Fruit fly (Drosophila melanogaster) S2 (cell line): ENCODE measurements around the gene CG13023.

Experiments
- CG8478 ChIP-seq: fragments of >200 bp; optimal IDR thresholded peaks from 2 replicates; lab custom pipeline; 2018
- CTCF ChIP-seq, 2 experiments: fragments of >200 bp; optimal IDR thresholded peaks; 2 replicates each; lab custom pipeline; 2018

DNA sequence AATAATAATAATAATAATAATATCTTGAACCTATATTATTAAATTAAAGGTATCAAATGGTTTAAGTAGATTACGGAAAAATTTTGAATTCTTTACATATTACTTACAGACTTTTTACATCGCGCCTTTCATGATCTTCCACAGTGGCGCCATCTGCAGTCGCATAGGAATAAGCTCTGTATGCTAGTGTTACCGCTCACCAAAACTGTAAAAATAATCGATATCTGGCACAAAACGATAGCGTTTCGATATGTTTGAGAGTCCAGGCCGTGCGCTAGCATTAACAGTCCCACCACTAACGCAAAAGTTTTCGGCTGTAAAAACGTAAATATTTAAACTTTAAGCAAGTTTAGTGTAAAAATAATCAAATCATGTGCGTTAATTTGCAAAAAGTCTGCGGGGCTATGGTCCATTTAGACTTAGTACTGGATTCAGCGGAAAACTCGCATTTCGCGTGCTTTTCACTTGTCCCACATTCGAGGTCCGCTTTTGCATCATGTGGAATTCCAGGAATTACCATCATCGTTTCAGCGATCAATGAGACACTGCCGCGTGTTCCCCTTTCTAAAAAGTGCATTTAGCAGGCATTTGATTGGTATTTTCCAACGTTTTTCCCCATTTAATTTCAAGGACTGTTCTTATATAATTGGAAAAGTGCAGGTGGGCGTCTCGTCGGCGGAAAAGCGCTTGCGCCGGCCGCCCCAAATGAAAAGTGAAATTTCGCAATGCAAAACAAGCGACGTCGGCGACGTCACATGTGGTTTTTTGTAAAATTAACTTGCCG lies 28.2 kb upstream of the CG13023 start:
- TF ChIP-seq CTCF (optimal IDR thresholded peaks at IDR 0.05; lab: Kevin White, UChicago) = peak; percentile 93 to 94
- TF ChIP-seq CG8478 (lab: Kevin White, UChicago) = no peak
